Fruit fly (Drosophila melanogaster): Measurements from ENCODE around the gene Axud1.

- TF ChIP-seq insv (optimal IDR thresholded peaks at IDR 0.05) (no peak), Sin3A (optimal IDR thresholded peaks at IDR 0.05) (no peak), Myc (optimal IDR thresholded peaks at IDR 0.05) (no peak), psq (optimal IDR thresholded peaks at IDR 0.05) (no peak), ttk (optimal IDR thresholded peaks at IDR 0.05) (no peak), h (optimal IDR thresholded peaks at IDR 0.05) (no peak)
Observed at dm6 chr2L:2375655-2376417, 10.7 kb downstream of the Axud1 start, which contains the start of gene Atxn7.

All from Kc167 (cell line).